Fruit fly (Drosophila melanogaster) whole organism, embryonic: ENCODE data around the gene NijC.

Experiments used
- Bgb ChIP-seq: fragments of 200-800 bp; sonication (Bioruptor generic); IDR thresholded peaks from 2 replicates; pipeline ENCODE4 v1.3.6; 2022; ENCODE audit warnings: missing biosample characterization, missing genetic modification characterization; ENCODE audit not compliant: partially characterized antibody
- Blimp-1 ChIP-seq: fragments of 200-800 bp; sonication (Bioruptor generic); optimal IDR thresholded peaks from 3 replicates; lab custom pipeline; 2018; ENCODE audit warnings: missing biosample characterization, missing genetic modification characterization, mild to moderate bottlenecking, moderate library complexity, missing genetic modification reagents
- CG10147 ChIP-seq: fragments of 200-800 bp; sonication (Bioruptor generic); optimal IDR thresholded peaks from 2 replicates; lab custom pipeline; 2019; ENCODE audit warnings: missing biosample characterization, mild to moderate bottlenecking, missing genetic modification characterization, moderate library complexity
- CG10462 ChIP-seq: fragments of 200-800 bp; sonication (Bioruptor generic); optimal IDR thresholded peaks from 2 replicates; lab custom pipeline; 2016; ENCODE audit warnings: missing biosample characterization, missing genetic modification characterization
- CG10565 ChIP-seq: fragments of 200-800 bp; sonication (Bioruptor generic); optimal IDR thresholded peaks from 3 replicates; lab custom pipeline; 2016; ENCODE audit warnings: missing biosample characterization, mild to moderate bottlenecking, missing genetic modification characterization
- CG10959 ChIP-seq: fragments of 200-800 bp; sonication (Bioruptor generic); IDR thresholded peaks from 2 replicates; pipeline ENCODE4 v1.3.6; 2022; ENCODE audit warnings: missing biosample characterization, missing genetic modification characterization
- CG11560 ChIP-seq: fragments of 200-800 bp; sonication (Bioruptor generic); IDR thresholded peaks from 3 replicates; pipeline ENCODE4 v1.3.6; 2022; ENCODE audit warnings: missing biosample characterization, missing genetic modification characterization
- CG12071 ChIP-seq: fragments of 200-800 bp; sonication (Bioruptor generic); optimal IDR thresholded peaks from 3 replicates; lab custom pipeline; 2018; ENCODE audit warnings: missing biosample characterization, mild to moderate bottlenecking, missing genetic modification characterization
- CG13123 ChIP-seq: fragments of 200-800 bp; sonication (Bioruptor generic); optimal IDR thresholded peaks from 2 replicates; lab custom pipeline; 2016; ENCODE audit warnings: missing biosample characterization, missing genetic modification characterization
- CG15269 ChIP-seq: fragments of 200-800 bp; sonication (Bioruptor generic); optimal IDR thresholded peaks from 2 replicates; lab custom pipeline; 2018; ENCODE audit warnings: missing biosample characterization, mild to moderate bottlenecking, missing genetic modification characterization, moderate library complexity
- CG1603 ChIP-seq: fragments of 200-800 bp; sonication (Bioruptor generic); optimal IDR thresholded peaks from 2 replicates; lab custom pipeline; 2019; ENCODE audit warnings: missing biosample characterization, mild to moderate bottlenecking, missing genetic modification characterization, moderate library complexity
- CG17359 ChIP-seq: fragments of 200-800 bp; sonication (Bioruptor generic); optimal IDR thresholded peaks from 3 replicates; lab custom pipeline; 2018; ENCODE audit warnings: missing biosample characterization, mild to moderate bottlenecking, missing genetic modification characterization, moderate library complexity
- CG17802 ChIP-seq: fragments of 200-800 bp; sonication (Bioruptor generic); optimal IDR thresholded peaks from 2 replicates; lab custom pipeline; 2018; ENCODE audit warnings: missing biosample characterization, mild to moderate bottlenecking, missing genetic modification characterization, moderate library complexity
- CG18619 ChIP-seq: fragments of 200-800 bp; sonication (Bioruptor generic); optimal IDR thresholded peaks from 3 replicates; lab custom pipeline; 2017; ENCODE audit warnings: missing biosample characterization, mild to moderate bottlenecking, missing genetic modification characterization
- CG18764 ChIP-seq: fragments of 200-800 bp; sonication (Bioruptor generic); optimal IDR thresholded peaks from 3 replicates; lab custom pipeline; 2016; ENCODE audit warnings: missing biosample characterization, missing genetic modification characterization
- CG30403 ChIP-seq: fragments of 200-800 bp; sonication (Bioruptor generic); optimal IDR thresholded peaks from 3 replicates; lab custom pipeline; 2016; ENCODE audit warnings: missing biosample characterization, missing genetic modification characterization
- CG4707 ChIP-seq: fragments of 200-800 bp; sonication (Bioruptor generic); optimal IDR thresholded peaks from 2 replicates; lab custom pipeline; 2018; ENCODE audit warnings: missing biosample characterization, mild to moderate bottlenecking, missing genetic modification characterization, moderate library complexity
- CG6765 ChIP-seq: fragments of 200-800 bp; sonication (Bioruptor generic); optimal IDR thresholded peaks from 3 replicates; lab custom pipeline; 2017; ENCODE audit warnings: missing biosample characterization, mild to moderate bottlenecking, missing genetic modification characterization
- CG6813 ChIP-seq: fragments of 200-800 bp; sonication (Bioruptor generic); optimal IDR thresholded peaks from 2 replicates; lab custom pipeline; 2017; ENCODE audit warnings: missing biosample characterization, missing genetic modification characterization, mild to moderate bottlenecking, moderate library complexity, missing genetic modification reagents
- CG7745 ChIP-seq: fragments of 200-800 bp; sonication (Bioruptor generic); optimal IDR thresholded peaks from 2 replicates; lab custom pipeline; 2018; ENCODE audit warnings: missing biosample characterization, mild to moderate bottlenecking, missing genetic modification characterization, moderate library complexity
- CG8359 ChIP-seq: fragments of 200-800 bp; sonication (Bioruptor generic); optimal IDR thresholded peaks from 2 replicates; lab custom pipeline; 2017; ENCODE audit warnings: missing biosample characterization, mild to moderate bottlenecking, missing genetic modification characterization, borderline replicate concordance
- CG8765 ChIP-seq: fragments of 200-800 bp; sonication (Bioruptor generic); IDR thresholded peaks from 2 replicates; pipeline ENCODE4 v1.3.6; 2022; ENCODE audit warnings: missing biosample characterization, missing genetic modification characterization
- CG8924 ChIP-seq: fragments of 200-800 bp; optimal IDR thresholded peaks from 3 replicates; lab custom pipeline; 2019; ENCODE audit warnings: missing biosample characterization, mild to moderate bottlenecking, missing genetic modification characterization, moderate library complexity
- CG9876 ChIP-seq: fragments of 200-800 bp; sonication (Bioruptor generic); optimal IDR thresholded peaks from 2 replicates; lab custom pipeline; 2016; ENCODE audit warnings: missing biosample characterization, missing genetic modification characterization
- D ChIP-seq, 2 experiments: fragments of 200-800 bp in 1 of 2; fragments of >200 bp in 1 of 2; sonication (Bioruptor generic) in 1 of 2; optimal IDR thresholded peaks; 2 replicates in 1 of 2; 3 replicates in 1 of 2; lab custom pipeline; 2017; ENCODE audit warnings: mild to moderate bottlenecking in 1 of 2, missing biosample characterization in 1 of 2, missing genetic modification characterization in 1 of 2, missing genetic modification reagents in 1 of 2
- Dbx ChIP-seq: fragments of 200-800 bp; sonication (Bioruptor generic); IDR thresholded peaks from 3 replicates; pipeline ENCODE4 v1.3.6; 2022; ENCODE audit warnings: missing biosample characterization, missing genetic modification characterization
- Dip2 ChIP-seq: fragments of 200-800 bp; sonication (Bioruptor generic); IDR thresholded peaks from 2 replicates; pipeline ENCODE4 v1.3.6; 2022; ENCODE audit warnings: missing biosample characterization, missing genetic modification characterization
- Doc3 ChIP-seq: fragments of 200-800 bp; sonication (Bioruptor generic); IDR thresholded peaks from 3 replicates; pipeline ENCODE4 v1.3.6; 2022; ENCODE audit warnings: missing biosample characterization, missing genetic modification characterization; ENCODE audit not compliant: partially characterized antibody
- Eip74EF ChIP-seq, 2 experiments: fragments of 200-800 bp in 1 of 2; fragments of >200 bp in 1 of 2; sonication (Bioruptor generic) in 1 of 2; optimal IDR thresholded peaks; 2 replicates each; lab custom pipeline; 2017 to 2019; ENCODE audit warnings: missing biosample characterization in 2 of 2, missing genetic modification characterization in 2 of 2, mild to moderate bottlenecking in 1 of 2, moderate library complexity in 1 of 2
- Ets65A ChIP-seq: fragments of 200-800 bp; sonication (Bioruptor generic); peaks from one replicate; lab custom pipeline; 2016; ENCODE audit warnings: missing biosample characterization, missing genetic modification characterization
- Ets97D ChIP-seq: fragments of 200-800 bp; sonication (Bioruptor generic); optimal IDR thresholded peaks from 3 replicates; lab custom pipeline; 2016; ENCODE audit warnings: missing biosample characterization, missing genetic modification characterization
- Spps ChIP-seq: fragments of 200-800 bp; sonication (Bioruptor generic); optimal IDR thresholded peaks from 2 replicates; lab custom pipeline; 2018; ENCODE audit warnings: missing biosample characterization, mild to moderate bottlenecking, missing genetic modification characterization
- Sry-β ChIP-seq: fragments of 200-800 bp; sonication (Bioruptor generic); optimal IDR thresholded peaks from 2 replicates; lab custom pipeline; 2018; ENCODE audit warnings: missing biosample characterization, mild to moderate bottlenecking, missing genetic modification characterization, moderate library complexity
- Xbp1 ChIP-seq: fragments of 200-800 bp; sonication (Bioruptor generic); optimal IDR thresholded peaks from 3 replicates; lab custom pipeline; 2016; ENCODE audit warnings: missing biosample characterization, mild to moderate bottlenecking, missing genetic modification characterization
- ab ChIP-seq: fragments of 200-800 bp; sonication (Bioruptor generic); optimal IDR thresholded peaks from 2 replicates; lab custom pipeline; 2016; ENCODE audit warnings: missing biosample characterization, missing genetic modification characterization
- abd-A ChIP-seq: fragments of 200-800 bp; sonication (Bioruptor generic); optimal IDR thresholded peaks from 3 replicates; lab custom pipeline; 2019; ENCODE audit warnings: missing biosample characterization, mild to moderate bottlenecking, missing genetic modification characterization, moderate library complexity
- al ChIP-seq: fragments of 200-800 bp; sonication (Bioruptor generic); IDR thresholded peaks from 2 replicates; pipeline ENCODE4 v1.3.6; 2022; ENCODE audit warnings: missing biosample characterization, missing genetic modification characterization
- bbx ChIP-seq: fragments of 200-800 bp; sonication (Bioruptor generic); IDR thresholded peaks from 2 replicates; pipeline ENCODE4 v1.3.6; 2022; ENCODE audit warnings: missing biosample characterization, missing genetic modification characterization; ENCODE audit not compliant: partially characterized antibody
- bigmax ChIP-seq: fragments of 200-800 bp; sonication (Bioruptor generic); optimal IDR thresholded peaks from 2 replicates; lab custom pipeline; 2018; ENCODE audit warnings: missing biosample characterization, mild to moderate bottlenecking, missing genetic modification characterization
- btn ChIP-seq: fragments of 200-800 bp; sonication (Bioruptor generic); optimal IDR thresholded peaks from 2 replicates; lab custom pipeline; 2016; ENCODE audit warnings: missing biosample characterization, missing genetic modification characterization
- disco-r ChIP-seq: fragments of 200-800 bp; sonication (Bioruptor generic); optimal IDR thresholded peaks from 2 replicates; lab custom pipeline; 2016; ENCODE audit warnings: missing biosample characterization, missing genetic modification characterization
- gem ChIP-seq: fragments of 200-800 bp; sonication (Bioruptor generic); optimal IDR thresholded peaks from 2 replicates; lab custom pipeline; 2019; ENCODE audit warnings: missing biosample characterization, mild to moderate bottlenecking, missing genetic modification characterization, moderate library complexity
- lilli ChIP-seq: fragments of 200-800 bp; sonication (Bioruptor generic); optimal IDR thresholded peaks from 3 replicates; lab custom pipeline; 2016; ENCODE audit warnings: missing biosample characterization, missing genetic modification characterization
- lmd ChIP-seq: fragments of 200-800 bp; sonication (Bioruptor generic); IDR thresholded peaks from 2 replicates; pipeline ENCODE4 v1.3.6; 2022; ENCODE audit warnings: missing biosample characterization, missing genetic modification characterization
- sc ChIP-seq, 3 experiments: fragments of >200 bp in 2 of 3; fragments of 200-800 bp in 1 of 3; sonication (Bioruptor generic) in 1 of 3; optimal IDR thresholded peaks; 2 replicates in 2 of 3; 3 replicates in 1 of 3; lab custom pipeline; 2017; ENCODE audit warnings: mild to moderate bottlenecking in 1 of 3, missing biosample characterization in 1 of 3, missing genetic modification characterization in 1 of 3, missing genetic modification reagents in 1 of 3
- seq ChIP-seq: fragments of 200-800 bp; sonication (Bioruptor generic); IDR thresholded peaks from 2 replicates; pipeline ENCODE4 v1.3.6; 2022; ENCODE audit warnings: missing biosample characterization, missing genetic modification characterization
- shn ChIP-seq: fragments of 200-800 bp; sonication (Bioruptor generic); optimal IDR thresholded peaks from 3 replicates; lab custom pipeline; 2016; ENCODE audit warnings: missing biosample characterization, missing genetic modification characterization
- ttk ChIP-seq: fragments of 200-800 bp; sonication (Bioruptor generic); IDR thresholded peaks from 2 replicates; pipeline ENCODE4 v2.1.2; 2022; ENCODE audit warnings: missing biosample characterization, missing genetic modification characterization
- zfh2 ChIP-seq: fragments of 200-800 bp; sonication (Bioruptor generic); optimal IDR thresholded peaks from 2 replicates; lab custom pipeline; 2016; ENCODE audit warnings: missing biosample characterization, missing genetic modification characterization

The NijC gene

DNA sequence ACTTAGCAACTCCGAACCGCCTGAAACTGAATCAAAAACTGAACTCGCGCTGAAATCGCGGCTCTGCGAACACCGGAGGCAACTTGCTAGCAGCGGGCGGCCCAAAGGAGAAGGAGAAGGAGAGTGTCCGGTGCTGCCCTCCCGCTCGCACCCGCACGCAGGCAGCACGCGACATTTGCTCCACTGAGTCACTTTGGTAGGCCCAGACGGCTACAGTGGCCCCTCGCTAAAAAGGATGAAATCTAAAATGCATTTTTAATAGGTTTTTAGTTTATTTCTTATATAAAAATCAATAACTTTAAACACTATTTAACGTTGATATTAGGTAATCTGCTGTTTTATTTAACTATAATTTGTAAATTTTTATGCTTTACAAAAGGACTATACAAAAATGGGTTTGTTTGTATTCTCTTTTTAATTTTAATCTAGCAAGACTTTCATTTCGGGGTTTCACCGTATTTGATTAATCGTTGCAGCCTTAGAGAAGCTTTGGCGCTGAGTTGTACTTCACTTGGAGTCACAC lies 27.5 kb downstream of the NijC start, which contains the start of gene Men (continued):
- TF ChIP-seq ab: no peak
- peak in 1 of 2 experiments; percentile 59 for TF ChIP-seq Eip74EF (GFP tag; optimal IDR thresholded peaks at IDR 0.05; lab: Kevin White, UChicago)
- no peak for TF ChIP-seq Dip2 (GFP tag; lab: Robert Waterston, UW)
- TF ChIP-seq CG10147: peak; percentile 53
- peak; percentile 61 for TF ChIP-seq Blimp-1 (GFP tag; lab: Kevin White, UChicago)
- no peak for TF ChIP-seq Spps (tag; lab: Kevin White, UChicago)
- TF ChIP-seq CG10565 (GFP tag; lab: Kevin White, UChicago): no peak
- no peak for TF ChIP-seq ttk (GFP tag; lab: Robert Waterston, UW)
- no peak for TF ChIP-seq CG4707 (GFP tag; lab: Kevin White, UChicago)
- TF ChIP-seq bigmax (GFP tag; lab: Kevin White, UChicago): no peak
- TF ChIP-seq CG7745 (tag; lab: Kevin White, UChicago): no peak
- no peak for TF ChIP-seq CG13123
- no peak for TF ChIP-seq disco-r (GFP tag; lab: Kevin White, UChicago)
- no peak for TF ChIP-seq Bgb (GFP tag; lab: Robert Waterston, UW)
- no peak for TF ChIP-seq D (optimal IDR thresholded peaks at IDR 0.05; lab: Kevin White, UChicago)
- TF ChIP-seq D (GFP tag; optimal IDR thresholded peaks at IDR 0.05; lab: Kevin White, UChicago): peak; percentile 34
- TF ChIP-seq CG8765 (GFP tag; lab: Robert Waterston, UW): no peak
- peak; percentile 41 for TF ChIP-seq CG6765 (GFP tag; lab: Kevin White, UChicago)
- TF ChIP-seq gem (tag; lab: Kevin White, UChicago): peak; percentile 83
- peak; percentile 59 for TF ChIP-seq seq (GFP tag; lab: Robert Waterston, UW)
- no peak for TF ChIP-seq Sry-β (GFP tag; lab: Kevin White, UChicago)
- TF ChIP-seq Doc3 (GFP tag; lab: Robert Waterston, UW): no peak
- TF ChIP-seq CG18619 (GFP tag; lab: Kevin White, UChicago): peak; percentile 45
- TF ChIP-seq zfh2 (GFP tag; lab: Kevin White, UChicago): no peak
- no peak for TF ChIP-seq bbx (GFP tag; lab: Robert Waterston, UW)
- no peak for TF ChIP-seq shn (GFP tag; lab: Kevin White, UChicago)
- no peak for TF ChIP-seq CG9876 (GFP tag; lab: Kevin White, UChicago)
- peak; percentile 82 for TF ChIP-seq CG15269 (tag; lab: Kevin White, UChicago)
- no peak for TF ChIP-seq sc (optimal IDR thresholded peaks at IDR 0.05; lab: Kevin White, UChicago)
- TF ChIP-seq sc (GFP tag; optimal IDR thresholded peaks at IDR 0.05; lab: Kevin White, UChicago): peak; percentile 41
- TF ChIP-seq CG6813 (GFP tag; lab: Kevin White, UChicago): no peak
- no peak for TF ChIP-seq Ets65A (GFP tag; lab: Kevin White, UChicago)
- TF ChIP-seq lmd: peak; percentile 52
- peak; percentile 26 for TF ChIP-seq lilli (GFP tag; lab: Kevin White, UChicago)
- no peak for TF ChIP-seq CG1603 (tag; lab: Kevin White, UChicago)
- TF ChIP-seq btn (GFP tag; lab: Kevin White, UChicago): no peak
- TF ChIP-seq CG10462 (GFP tag; lab: Kevin White, UChicago): no peak
- TF ChIP-seq CG18764 (GFP tag; lab: Kevin White, UChicago): peak; percentile 29
- no peak for TF ChIP-seq CG11560 (tag; lab: Robert Waterston, UW)
- TF ChIP-seq CG30403 (GFP tag; lab: Kevin White, UChicago): peak; percentile 61
- TF ChIP-seq CG8359 (GFP tag; lab: Kevin White, UChicago): no peak
- peak; percentile 7 for TF ChIP-seq CG12071 (GFP tag; lab: Kevin White, UChicago)
- TF ChIP-seq CG17359 (tag; lab: Kevin White, UChicago): peak; percentile 61
- no peak for TF ChIP-seq abd-A (tag; lab: Kevin White, UChicago)
- TF ChIP-seq CG10959: 0 out of 2 replicates have a peak, but pooled peaks have one; percentile 11
- no peak for TF ChIP-seq al (GFP tag; lab: Robert Waterston, UW)
- TF ChIP-seq Xbp1 (GFP tag; lab: Kevin White, UChicago): peak; percentile 30
- TF ChIP-seq CG8924 (tag; lab: Kevin White, UChicago): peak; percentile 67
- no peak for TF ChIP-seq Dbx
- no peak for TF ChIP-seq Ets97D (GFP tag; lab: Kevin White, UChicago)
- TF ChIP-seq CG17802 (tag; lab: Kevin White, UChicago): no peak
